Worm (Caenorhabditis elegans) whole organism, L4 larva: ENCODE results near the gene sca-1.

Experiments
- ceh-20 ChIP-seq: fragments of 200-800 bp; sonication (Bioruptor generic); IDR thresholded peaks from 2 replicates; pipeline ENCODE4 v1.3.6; 2022; ENCODE audit warnings: missing genetic modification reagents, missing genetic modification characterization, missing compliant biosample characterization
- fkh-10 ChIP-seq: fragments of 150-350 bp; optimal IDR thresholded peaks from 2 replicates; lab custom pipeline; 2014; ENCODE audit warnings: missing biosample characterization, missing genetic modification reagents, missing genetic modification characterization
- lin-15B ChIP-seq: fragments of 150-350 bp; sonication (generic microtip); optimal IDR thresholded peaks from 3 replicates; lab custom pipeline; 2014; ENCODE audit warnings: missing biosample characterization, missing genetic modification characterization
- mdl-1 ChIP-seq, 2 experiments: fragments of 150-350 bp in 1 of 2; sonication (generic microtip) in 1 of 2; optimal IDR thresholded peaks; 2 replicates each; lab custom pipeline; 2014 to 2017; ENCODE audit warnings: missing biosample characterization in 2 of 2, missing genetic modification characterization in 2 of 2
- nhr-237 ChIP-seq: sonication (generic microtip); optimal IDR thresholded peaks from 2 replicates; lab custom pipeline; 2017; ENCODE audit warnings: missing biosample characterization, missing genetic modification characterization
- unc-39 ChIP-seq: sonication (generic microtip); optimal IDR thresholded peaks from 2 replicates; lab custom pipeline; 2017; ENCODE audit warnings: missing biosample characterization, missing genetic modification characterization
- unc-62 ChIP-seq, 3 experiments: fragments of 150-350 bp in 1 of 3; sonication (generic microtip); optimal IDR thresholded peaks in 2 of 3; peaks in 1 of 3; 1 replicate in 1 of 3; 2 replicates in 2 of 3; lab custom pipeline; 2014 to 2017; ENCODE audit warnings: missing biosample characterization in 3 of 3, missing genetic modification characterization in 3 of 3, missing genetic modification reagents in 3 of 3, missing genotype in 1 of 3
- ztf-7 ChIP-seq: fragments of 150-350 bp; optimal IDR thresholded peaks from 2 replicates; lab custom pipeline; 2014; ENCODE audit warnings: missing biosample characterization, missing genetic modification characterization

DNA sequence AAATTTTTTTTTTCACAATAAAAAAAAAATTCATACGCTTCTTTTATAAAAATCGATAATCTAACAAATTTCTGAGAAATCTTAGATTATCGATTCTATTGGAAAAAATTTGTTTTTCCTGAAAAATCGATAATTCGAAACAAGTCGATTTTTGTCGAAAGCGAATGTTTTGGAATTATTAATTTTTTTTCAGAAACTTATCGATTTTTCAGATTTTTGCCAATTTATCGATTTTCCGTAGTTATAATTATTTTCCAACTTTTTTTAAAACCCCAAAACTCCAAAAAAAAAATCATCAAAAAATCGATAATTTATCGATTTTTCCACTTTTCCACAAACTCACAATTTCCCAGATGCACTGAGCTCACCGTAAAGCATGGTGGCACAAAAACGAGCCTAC, 44.7 kb upstream of the sca-1 start:
- TF ChIP-seq ceh-20 = no peak
- no peak for TF ChIP-seq mdl-1 (tag; optimal IDR thresholded peaks at IDR 0.05; lab: Kevin White, UChicago)
- no peak for TF ChIP-seq ztf-7
- no peak for TF ChIP-seq unc-39 (tag; lab: Kevin White, UChicago)
- TF ChIP-seq fkh-10 (GFP tag; lab: Kevin White, UChicago) = no peak
- no peak for TF ChIP-seq lin-15B (tag; lab: Kevin White, UChicago)
- TF ChIP-seq unc-62 (GFP tag; optimal IDR thresholded peaks at IDR 0.05 in 1 of 2; lab: Kevin White, UChicago) = peak in 1 of 2 experiments; percentile 86
- TF ChIP-seq unc-62 (tag; optimal IDR thresholded peaks at IDR 0.05; lab: Kevin White, UChicago) = no peak
- no peak for TF ChIP-seq nhr-237 (tag; lab: Kevin White, UChicago)
